Fruit fly (Drosophila melanogaster): Measurements from ENCODE around the gene tub.

dm6 chr3R:4428585-4429464 lies 41.3 kb downstream of the tub start, which contains the start of gene srl:
- TF ChIP-seq Sin3A (optimal IDR thresholded peaks at IDR 0.05) (no peak), psq (optimal IDR thresholded peaks at IDR 0.05) (no peak), insv (optimal IDR thresholded peaks at IDR 0.05) (no peak), h (optimal IDR thresholded peaks at IDR 0.05) (no peak), ttk (optimal IDR thresholded peaks at IDR 0.05) (no peak)

Data from Kc167 (cell line).